Worm (Caenorhabditis elegans) whole organism, mixed stage, embryonic: ENCODE data around the gene F55G7.4.

Source experiments
- bed-3 ChIP-seq: fragments of 200-800 bp; sonication (Bioruptor generic); optimal IDR thresholded peaks from 3 replicates; lab custom pipeline; 2018; ENCODE audit warnings: mild to moderate bottlenecking, missing genetic modification characterization, moderate library complexity, missing compliant biosample characterization
- blmp-1 ChIP-seq: fragments of 150-350 bp; optimal IDR thresholded peaks from 2 replicates; lab custom pipeline; 2014; ENCODE audit warnings: missing biosample characterization, missing genetic modification characterization
- ceh-39 ChIP-seq: fragments of 150-350 bp; optimal IDR thresholded peaks from 2 replicates; lab custom pipeline; 2014; ENCODE audit warnings: missing biosample characterization, missing genetic modification characterization
- ceh-43 ChIP-seq: fragments of 200-800 bp; sonication (Bioruptor generic); optimal IDR thresholded peaks from 2 replicates; lab custom pipeline; 2018; ENCODE audit warnings: mild to moderate bottlenecking, missing genetic modification characterization, moderate library complexity, missing compliant biosample characterization
- ceh-83 ChIP-seq: fragments of 200-800 bp; sonication (Bioruptor generic); optimal IDR thresholded peaks from 2 replicates; lab custom pipeline; 2018; ENCODE audit warnings: mild to moderate bottlenecking, missing genetic modification characterization, missing compliant biosample characterization
- ces-1 ChIP-seq: fragments of 150-350 bp; optimal IDR thresholded peaks from 2 replicates; lab custom pipeline; 2014; ENCODE audit warnings: missing biosample characterization, missing genetic modification reagents, missing genetic modification characterization
- cnd-1 ChIP-seq: fragments of 200-800 bp; sonication (Bioruptor generic); optimal IDR thresholded peaks from 2 replicates; lab custom pipeline; 2018; ENCODE audit warnings: mild to moderate bottlenecking, missing genetic modification characterization, missing compliant biosample characterization
- drap-1 ChIP-seq: fragments of 200-800 bp; sonication (Bioruptor generic); optimal IDR thresholded peaks from 3 replicates; lab custom pipeline; 2018; ENCODE audit warnings: mild to moderate bottlenecking, missing genetic modification characterization, missing compliant biosample characterization
- elt-1 ChIP-seq: sonication (generic microtip); optimal IDR thresholded peaks from 2 replicates; lab custom pipeline; 2017; ENCODE audit warnings: missing genetic modification characterization, mild to moderate bottlenecking, missing compliant biosample characterization, antibody characterized with exemption, moderate library complexity, borderline replicate concordance; ENCODE audit not compliant: insufficient read depth
- elt-3 ChIP-seq: fragments of 150-350 bp; optimal IDR thresholded peaks from 2 replicates; lab custom pipeline; 2014; ENCODE audit warnings: missing biosample characterization, missing genetic modification characterization
- hlh-1 ChIP-seq: fragments of 150-350 bp; optimal IDR thresholded peaks from 2 replicates; lab custom pipeline; 2014; ENCODE audit warnings: missing biosample characterization, missing genetic modification reagents, missing genetic modification characterization
- lin-32 ChIP-seq: fragments of 200-800 bp; sonication (Bioruptor generic); optimal IDR thresholded peaks from 2 replicates; lab custom pipeline; 2018; ENCODE audit warnings: mild to moderate bottlenecking, missing genetic modification characterization, missing compliant biosample characterization
- lsy-2 ChIP-seq: fragments of 150-350 bp; optimal IDR thresholded peaks from 2 replicates; lab custom pipeline; 2014; ENCODE audit warnings: missing biosample characterization, missing genetic modification characterization
- mab-5 ChIP-seq: fragments of 150-350 bp; optimal IDR thresholded peaks from 2 replicates; lab custom pipeline; 2014; ENCODE audit warnings: missing biosample characterization, missing genetic modification characterization
- mep-1 ChIP-seq: fragments of 150-350 bp; optimal IDR thresholded peaks from 2 replicates; lab custom pipeline; 2017; ENCODE audit warnings: missing biosample characterization, missing genetic modification reagents, missing genetic modification characterization, inconsistent platforms
- mls-2 ChIP-seq: sonication (generic microtip); optimal IDR thresholded peaks from 2 replicates; lab custom pipeline; 2016; ENCODE audit warnings: mild to moderate bottlenecking, missing genetic modification characterization, moderate library complexity, missing compliant biosample characterization
- nhr-12 ChIP-seq: fragments of 150-350 bp; optimal IDR thresholded peaks from 2 replicates; lab custom pipeline; 2014; ENCODE audit warnings: missing biosample characterization, missing genetic modification characterization
- nhr-2 ChIP-seq: fragments of 150-350 bp; optimal IDR thresholded peaks from 2 replicates; lab custom pipeline; 2014; ENCODE audit warnings: missing biosample characterization, missing genetic modification characterization
- nhr-237 ChIP-seq: fragments of 150-350 bp; optimal IDR thresholded peaks from 2 replicates; lab custom pipeline; 2014; ENCODE audit warnings: missing biosample characterization, missing genetic modification characterization
- nhr-28 ChIP-seq: fragments of 150-350 bp; optimal IDR thresholded peaks from 2 replicates; lab custom pipeline; 2014; ENCODE audit warnings: missing biosample characterization, missing genetic modification characterization
- nhr-76 ChIP-seq: sonication (generic microtip); optimal IDR thresholded peaks from 2 replicates; lab custom pipeline; 2017; ENCODE audit warnings: missing biosample characterization, missing genetic modification characterization
- pha-4 ChIP-seq: fragments of 150-350 bp; optimal IDR thresholded peaks from 2 replicates; lab custom pipeline; 2018; ENCODE audit warnings: missing biosample characterization, missing genetic modification reagents, missing genetic modification characterization
- sem-2 ChIP-seq: fragments of 200-800 bp; sonication (Bioruptor generic); optimal IDR thresholded peaks from 2 replicates; lab custom pipeline; 2018; ENCODE audit warnings: mild to moderate bottlenecking, missing genetic modification characterization, missing compliant biosample characterization
- snpc-4 ChIP-seq: fragments of 150-350 bp; optimal IDR thresholded peaks from 2 replicates; lab custom pipeline; 2014; ENCODE audit warnings: missing biosample characterization, missing genetic modification characterization
- tbx-8 ChIP-seq: fragments of 200-800 bp; sonication (Bioruptor generic); optimal IDR thresholded peaks from 2 replicates; lab custom pipeline; 2018; ENCODE audit warnings: mild to moderate bottlenecking, missing genetic modification characterization, moderate library complexity, missing compliant biosample characterization
- unc-120 ChIP-seq: sonication (generic microtip); optimal IDR thresholded peaks from 2 replicates; lab custom pipeline; 2017; ENCODE audit warnings: missing genetic modification characterization, missing compliant biosample characterization; ENCODE audit not compliant: poor library complexity, severe bottlenecking
- unc-62 ChIP-seq: fragments of 150-350 bp; optimal IDR thresholded peaks from 2 replicates; lab custom pipeline; 2014; ENCODE audit warnings: missing biosample characterization, missing genetic modification reagents, missing genetic modification characterization
- zip-8 ChIP-seq: fragments of 150-350 bp; optimal IDR thresholded peaks from 2 replicates; lab custom pipeline; 2014; ENCODE audit warnings: missing biosample characterization, missing genetic modification characterization
- ztf-11 ChIP-seq: fragments of 150-350 bp; optimal IDR thresholded peaks from 2 replicates; lab custom pipeline; 2014; ENCODE audit warnings: missing biosample characterization, missing genetic modification characterization

F55G7.4 gene

ce11 chrX:11885577-11885976 is 42.1 kb upstream of the F55G7.4 start, which contains the start of gene Y62H9A.7:
Gene Y62H9A.7 (minus strand): TSS chrX:11885677.
- TF ChIP-seq lsy-2 (tag; lab: Kevin White, UChicago) (no peak), pha-4 (tag; lab: Kevin White, UChicago) (no peak), nhr-28 (tag; lab: Kevin White, UChicago) (no peak), ces-1 (no peak), lin-32 (GFP tag; lab: Kevin White, UChicago) (no peak), ceh-39 (tag; lab: Kevin White, UChicago) (no peak), drap-1 (GFP tag; lab: Kevin White, UChicago) (no peak), nhr-237 (tag; lab: Kevin White, UChicago) (no peak), unc-62 (GFP tag; lab: Kevin White, UChicago) (no peak), mab-5 (tag; lab: Kevin White, UChicago) (no peak), sem-2 (no peak), ceh-83 (GFP tag; lab: Kevin White, UChicago) (no peak), nhr-12 (tag; lab: Kevin White, UChicago) (no peak)
- TF ChIP-seq, all 35 proteins: peak for 0

- TF ChIP-seq blmp-1 (tag; lab: Kevin White, UChicago) (no peak), ceh-43 (GFP tag; lab: Kevin White, UChicago) (no peak), ceh-39 (tag; lab: Kevin White, UChicago) (no peak), nhr-76 (tag; lab: Kevin White, UChicago) (no peak), pha-4 (tag; lab: Kevin White, UChicago) (no peak)
- TF ChIP-seq, all 35 proteins: peak for 0
Observed at ce11 chrX:11892328-11892727, 35.4 kb upstream of the F55G7.4 start, which contains the start of gene Y62H9A.8. Gene Y62H9A.8 (minus strand): TSS chrX:11892428.

- TF ChIP-seq pha-4 (tag; lab: Kevin White, UChicago), result no peak
- TF ChIP-seq hlh-1, result no peak
Observed at ce11 chrX:11896708-11897107, 31.0 kb upstream of the F55G7.4 start.

- TF ChIP-seq elt-3 (no peak), snpc-4 (tag; lab: Kevin White, UChicago) (no peak)
Observed at ce11 chrX:11898040-11898439, 29.6 kb upstream of the F55G7.4 start, which contains the start of gene Y62H9A.9. Gene Y62H9A.9 (minus strand): TSS chrX:11898140.

ce11 chrX:11899031-11899430 is 28.7 kb upstream of the F55G7.4 start:
- TF ChIP-seq unc-62 (GFP tag; lab: Kevin White, UChicago), result no peak
- no peak for TF ChIP-seq ceh-83 (GFP tag; lab: Kevin White, UChicago)
- peak; percentile 27 for TF ChIP-seq ces-1
- TF ChIP-seq mep-1, result peak; percentile 15

- TF ChIP-seq ceh-83 (GFP tag; lab: Kevin White, UChicago) (no peak), unc-120 (tag; lab: Kevin White, UChicago) (no peak), tbx-8 (GFP tag; lab: Kevin White, UChicago) (no peak), mls-2 (tag; lab: Kevin White, UChicago) (no peak), snpc-4 (tag; lab: Kevin White, UChicago) (no peak), nhr-12 (tag; lab: Kevin White, UChicago) (no peak), lin-32 (GFP tag; lab: Kevin White, UChicago) (no peak), elt-1 (no peak), hlh-1 (no peak), elt-3 (no peak), ceh-43 (GFP tag; lab: Kevin White, UChicago) (no peak), lsy-2 (tag; lab: Kevin White, UChicago) (no peak), mep-1 (no peak), zip-8 (no peak), nhr-28 (tag; lab: Kevin White, UChicago) (no peak), mab-5 (tag; lab: Kevin White, UChicago) (no peak), bed-3 (no peak), ceh-39 (tag; lab: Kevin White, UChicago) (no peak), cnd-1 (tag; lab: Kevin White, UChicago) (no peak), unc-62 (GFP tag; lab: Kevin White, UChicago) (no peak)
- TF ChIP-seq, all 35 proteins: peak for 0
Observed at ce11 chrX:11902661-11903060, 25.0 kb upstream of the F55G7.4 start, which contains the start of gene Y62H9A.10. Gene Y62H9A.10 (minus strand): TSS chrX:11902761.

ce11 chrX:11906626-11907025 is 21.1 kb upstream of the F55G7.4 start:
- TF ChIP-seq ceh-43 (GFP tag; lab: Kevin White, UChicago), result no peak
- no peak for TF ChIP-seq ceh-83 (GFP tag; lab: Kevin White, UChicago)
- no peak for TF ChIP-seq ztf-11 (tag; lab: Kevin White, UChicago)
- TF ChIP-seq unc-120 (tag; lab: Kevin White, UChicago), result no peak
- TF ChIP-seq nhr-2 (tag; lab: Kevin White, UChicago), result no peak
